Fruit fly (Drosophila melanogaster) whole organism, embryonic: ENCODE measurements around the gene CG42258.

Experiments
- BEAF-32 ChIP-seq: fragments of 200-800 bp; sonication (Bioruptor generic); optimal IDR thresholded peaks from 3 replicates; lab custom pipeline; 2017; ENCODE audit warnings: missing biosample characterization, missing genetic modification characterization, mild to moderate bottlenecking, moderate library complexity, missing genetic modification reagents

The CG42258 gene

dm6 chrX:12510750-12511649 is 47.7 kb downstream of the CG42258 start (continued):
- TF ChIP-seq BEAF-32 (GFP tag; lab: Kevin White, UChicago): no peak
